Worm (Caenorhabditis elegans): Measurements from ENCODE around the gene med-1.

DNA sequence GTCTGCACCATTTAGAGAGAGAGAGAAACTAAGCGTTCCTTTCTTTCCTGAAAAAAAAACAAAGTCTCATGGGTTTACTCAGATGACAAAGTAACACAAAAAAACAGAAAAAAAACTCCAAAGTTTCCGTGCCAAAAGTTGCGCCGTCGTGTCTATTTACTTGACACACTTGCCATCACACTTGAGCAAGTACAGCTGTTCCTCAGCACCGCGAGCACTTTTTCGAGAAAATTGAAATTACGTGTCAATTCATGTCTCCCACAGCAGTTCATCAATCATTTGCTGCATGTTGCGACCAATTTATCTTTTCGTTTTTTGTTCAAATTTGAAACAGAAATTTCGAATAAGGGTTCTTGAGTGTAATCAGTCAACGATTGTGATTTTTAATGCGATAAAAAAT, 6.1 kb downstream of the med-1 start:
- TF ChIP-seq nfya-1 (tag; optimal IDR thresholded peaks at IDR 0.05) (no peak), ahr-1 (tag; optimal IDR thresholded peaks at IDR 0.05) (no peak), elt-4 (tag; optimal IDR thresholded peaks at IDR 0.05) (no peak), syd-9 (tag; optimal IDR thresholded peaks at IDR 0.05) (no peak), pqm-1 (tag; optimal IDR thresholded peaks at IDR 0.05) (no peak), pat-9 (tag; optimal IDR thresholded peaks at IDR 0.05) (no peak), odd-2 (tag; optimal IDR thresholded peaks at IDR 0.05) (no peak), ceh-14 (tag; optimal IDR thresholded peaks at IDR 0.05) (no peak), pha-4 (tag; optimal IDR thresholded peaks at IDR 0.05) (no peak), ceh-45 (GFP tag; IDR thresholded peaks at IDR 0.05) (no peak), C08G9.2 (tag; optimal IDR thresholded peaks at IDR 0.05) (no peak)

Measured in whole organism, late embryonic.